Worm (Caenorhabditis elegans) whole organism, mixed stage, embryonic: ENCODE results near the gene ast-1.
"Not testable (repeated sequence)": the region's sequence is repeated elsewhere in the genome, so short reads cannot be mapped to it uniquely, and the experiment has no call there.

Source experiments
- ces-1 ChIP-seq: fragments of 150-350 bp; optimal IDR thresholded peaks from 2 replicates; lab custom pipeline; 2014; ENCODE audit warnings: missing biosample characterization, missing genetic modification reagents, missing genetic modification characterization
- elt-1 ChIP-seq: sonication (generic microtip); optimal IDR thresholded peaks from 2 replicates; lab custom pipeline; 2017; ENCODE audit warnings: missing genetic modification characterization, mild to moderate bottlenecking, missing compliant biosample characterization, antibody characterized with exemption, moderate library complexity, borderline replicate concordance; ENCODE audit not compliant: insufficient read depth
- lin-32 ChIP-seq: fragments of 200-800 bp; sonication (Bioruptor generic); optimal IDR thresholded peaks from 2 replicates; lab custom pipeline; 2018; ENCODE audit warnings: mild to moderate bottlenecking, missing genetic modification characterization, missing compliant biosample characterization
- lsy-2 ChIP-seq: fragments of 150-350 bp; optimal IDR thresholded peaks from 2 replicates; lab custom pipeline; 2014; ENCODE audit warnings: missing biosample characterization, missing genetic modification characterization
- nhr-237 ChIP-seq: fragments of 150-350 bp; optimal IDR thresholded peaks from 2 replicates; lab custom pipeline; 2014; ENCODE audit warnings: missing biosample characterization, missing genetic modification characterization
- snpc-4 ChIP-seq: fragments of 150-350 bp; optimal IDR thresholded peaks from 2 replicates; lab custom pipeline; 2014; ENCODE audit warnings: missing biosample characterization, missing genetic modification characterization
- unc-39 ChIP-seq: fragments of 150-350 bp; optimal IDR thresholded peaks from 2 replicates; lab custom pipeline; 2014; ENCODE audit warnings: missing biosample characterization, missing genetic modification characterization

ce11 chrII:4168404-4168803 is 33.2 kb upstream of the ast-1 start, which contains the start of gene R03H10.4:
- not testable (repeated sequence) for TF ChIP-seq ces-1 (GFP tag; lab: Kevin White, UChicago); lsy-2; unc-39 (tag; lab: Kevin White, UChicago); snpc-4 (tag; lab: Kevin White, UChicago); nhr-237 (tag; lab: Kevin White, UChicago); elt-1; lin-32 (GFP tag; lab: Kevin White, UChicago)
